Fruit fly (Drosophila melanogaster): Measurements from ENCODE around the gene CG3097.

CG3097 gene

DNA sequence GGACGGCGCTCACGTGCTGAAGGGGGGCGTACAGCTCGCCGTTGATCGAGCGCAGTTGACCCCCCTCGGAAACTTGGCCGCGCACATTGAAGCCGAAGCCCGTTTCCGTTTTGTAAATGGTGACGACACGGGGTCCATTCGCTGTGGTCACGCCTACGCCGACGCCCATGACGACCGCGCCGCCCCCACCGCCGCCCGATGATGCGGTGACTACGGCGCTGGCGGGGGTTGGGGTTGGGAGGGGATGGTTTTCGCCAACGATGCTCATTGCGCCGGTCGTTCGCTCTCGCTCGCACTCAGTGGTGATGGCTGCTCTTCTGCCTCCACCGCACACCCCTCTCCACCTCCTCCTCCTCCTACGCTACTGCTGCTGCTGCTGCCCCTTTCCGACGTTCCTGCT is 33.4 kb downstream of the CG3097 start (continued):
- TF ChIP-seq CG32006 (GFP tag; optimal IDR thresholded peaks at IDR 0.05) (peak; percentile 34), CG7368 (GFP tag; optimal IDR thresholded peaks at IDR 0.05) (peak; percentile 32), CG16779 (tag; optimal IDR thresholded peaks at IDR 0.05) (no peak), CG8319 (GFP tag; optimal IDR thresholded peaks at IDR 0.05) (no peak), Lpt (GFP tag; optimal IDR thresholded peaks at IDR 0.05) (no peak), Gug (GFP tag; IDR thresholded peaks at IDR 0.05) (peak; percentile 47; the same call in 1 of the 2 replicates), Sox14 (GFP tag; optimal IDR thresholded peaks at IDR 0.05) (peak; percentile 2), CG31627 (GFP tag; optimal IDR thresholded peaks at IDR 0.05) (peak; percentile 45), CG1621 (tag; optimal IDR thresholded peaks at IDR 0.05) (peak; percentile 36), CG10669 (GFP tag; optimal IDR thresholded peaks at IDR 0.05) (no peak), Met (GFP tag; optimal IDR thresholded peaks at IDR 0.05) (no peak), pdm3 (GFP tag; optimal IDR thresholded peaks at IDR 0.05) (peak; percentile 11), topi (GFP tag; optimal IDR thresholded peaks at IDR 0.05) (no peak), eg (GFP tag; IDR thresholded peaks at IDR 0.05) (peak; percentile 78), CG6792 (GFP tag; optimal IDR thresholded peaks at IDR 0.05) (peak; percentile 33), Eip75B (GFP tag; optimal IDR thresholded peaks at IDR 0.05) (peak; percentile 1), CG4318 (GFP tag; optimal IDR thresholded peaks at IDR 0.05) (no peak), CG3032 (tag; optimal IDR thresholded peaks at IDR 0.05) (peak; percentile 11), Sox102F (GFP tag; optimal IDR thresholded peaks at IDR 0.05) (no peak), cyc (GFP tag; optimal IDR thresholded peaks at IDR 0.05) (peak; percentile 29), CG6808 (GFP tag; optimal IDR thresholded peaks at IDR 0.05) (peak; percentile 15), CG6854 (GFP tag; optimal IDR thresholded peaks at IDR 0.05) (no peak), CG8119 (GFP tag; IDR thresholded peaks at IDR 0.05) (no peak; the same call in 2 of the 3 replicates), CG11762 (GFP tag; optimal IDR thresholded peaks at IDR 0.05; ENCODE audit: insufficient read depth) (no peak), CG34406 (GFP tag; optimal IDR thresholded peaks at IDR 0.05) (no peak), acj6 (GFP tag; optimal IDR thresholded peaks at IDR 0.05) (peak; percentile 11), esn (GFP tag; optimal IDR thresholded peaks at IDR 0.05) (no peak), CG6276 (GFP tag; optimal IDR thresholded peaks at IDR 0.05) (peak; percentile 21), vri (GFP tag; optimal IDR thresholded peaks at IDR 0.05) (no peak), fkh (GFP tag; optimal IDR thresholded peaks at IDR 0.05) (no peak), lz (GFP tag; optimal IDR thresholded peaks at IDR 0.05) (no peak), Blimp-1 (GFP tag; optimal IDR thresholded peaks at IDR 0.05) (no peak), svp (GFP tag) (no peak), Hr38 (GFP tag; optimal IDR thresholded peaks at IDR 0.05) (no peak)

DNA sequence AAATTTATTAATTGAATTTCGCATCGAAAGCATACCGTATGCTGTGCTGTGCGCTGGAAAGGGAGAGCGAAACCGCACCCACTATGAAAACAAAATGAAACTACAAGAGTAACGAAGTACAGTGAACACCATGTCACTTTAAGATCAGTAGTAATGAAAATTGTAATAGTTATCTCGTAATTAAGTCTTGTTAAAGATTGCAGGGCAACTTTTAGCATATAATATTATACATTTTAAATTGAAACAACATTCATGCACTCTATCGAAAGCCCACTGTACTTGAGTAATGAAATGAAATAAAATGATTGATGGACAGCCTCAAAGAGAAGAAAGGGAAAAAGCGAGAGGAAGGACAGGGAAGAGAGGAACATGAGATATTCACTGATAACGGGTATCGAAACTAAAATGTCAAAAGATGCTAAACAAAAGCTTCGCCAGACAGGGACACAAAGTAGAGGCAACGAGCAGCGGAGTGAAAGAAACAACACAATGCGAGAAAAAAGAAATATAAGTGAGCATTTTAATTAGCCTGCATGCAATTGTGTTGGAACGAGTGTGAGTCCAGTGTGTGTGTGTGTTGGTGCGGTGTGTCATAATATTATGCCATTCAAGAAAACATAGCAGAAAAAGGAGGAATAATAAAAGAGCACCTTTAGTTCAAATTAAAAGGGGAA is 35.2 kb downstream of the CG3097 start:
- TF ChIP-seq Eip75B (GFP tag; optimal IDR thresholded peaks at IDR 0.05) (peak; percentile 93), Smox (GFP tag; optimal IDR thresholded peaks at IDR 0.05) (peak; percentile 92), Ets96B (tag; optimal IDR thresholded peaks at IDR 0.05) (peak; percentile 81), Hr38 (GFP tag; optimal IDR thresholded peaks at IDR 0.05) (no peak), Gug (GFP tag; IDR thresholded peaks at IDR 0.05) (peak; percentile 89), dsx (GFP tag; optimal IDR thresholded peaks at IDR 0.05; ENCODE audit: poor library complexity, severe bottlenecking) (peak; percentile 88), CG3032 (tag; optimal IDR thresholded peaks at IDR 0.05) (peak; percentile 85), CG16779 (tag; optimal IDR thresholded peaks at IDR 0.05) (peak; percentile 71), CG34406 (GFP tag; optimal IDR thresholded peaks at IDR 0.05) (peak; percentile 95), eg (GFP tag; IDR thresholded peaks at IDR 0.05) (peak; percentile 93), Sox102F (GFP tag; optimal IDR thresholded peaks at IDR 0.05) (peak; percentile 92), fd85E (GFP tag; optimal IDR thresholded peaks at IDR 0.05) (peak; percentile 49), net (GFP tag; optimal IDR thresholded peaks at IDR 0.05) (peak; percentile 90), acj6 (GFP tag; optimal IDR thresholded peaks at IDR 0.05) (peak; percentile 94), CG8632 (GFP tag; optimal IDR thresholded peaks at IDR 0.05) (peak; percentile 90), CG31627 (GFP tag; optimal IDR thresholded peaks at IDR 0.05) (peak; percentile 94), spab (GFP tag; optimal IDR thresholded peaks at IDR 0.05) (peak; percentile 71), CG6808 (GFP tag; optimal IDR thresholded peaks at IDR 0.05) (peak; percentile 73), CG6276 (GFP tag; optimal IDR thresholded peaks at IDR 0.05) (peak; percentile 83), achi (GFP tag; optimal IDR thresholded peaks at IDR 0.05) (peak; percentile 89), Hr39 (GFP tag; optimal IDR thresholded peaks at IDR 0.05) (peak; percentile 93), Eip78C (GFP tag) (peak; percentile 98), CG11762 (GFP tag; optimal IDR thresholded peaks at IDR 0.05; ENCODE audit: insufficient read depth) (peak; percentile 73), CG6163 (GFP tag; IDR thresholded peaks at IDR 0.05) (peak; percentile 95), salr (GFP tag; optimal IDR thresholded peaks at IDR 0.05) (peak; percentile 80 to 82), pdm3 (GFP tag; optimal IDR thresholded peaks at IDR 0.05) (peak; percentile 95), Blimp-1 (GFP tag; optimal IDR thresholded peaks at IDR 0.05) (peak; percentile 43), CG8119 (GFP tag; IDR thresholded peaks at IDR 0.05) (peak; percentile 88), fkh (GFP tag; optimal IDR thresholded peaks at IDR 0.05) (peak; percentile 18), CG6792 (GFP tag; optimal IDR thresholded peaks at IDR 0.05) (peak; percentile 94), Lpt (GFP tag; optimal IDR thresholded peaks at IDR 0.05) (peak; percentile 78), CG1621 (tag; optimal IDR thresholded peaks at IDR 0.05) (peak; percentile 87), cyc (GFP tag; optimal IDR thresholded peaks at IDR 0.05) (peak; percentile 79), esn (GFP tag; optimal IDR thresholded peaks at IDR 0.05) (peak; percentile 95)
